Fruit fly (Drosophila melanogaster): ENCODE measurements around the gene PGRP-LD.

PGRP-LD gene

DNA sequence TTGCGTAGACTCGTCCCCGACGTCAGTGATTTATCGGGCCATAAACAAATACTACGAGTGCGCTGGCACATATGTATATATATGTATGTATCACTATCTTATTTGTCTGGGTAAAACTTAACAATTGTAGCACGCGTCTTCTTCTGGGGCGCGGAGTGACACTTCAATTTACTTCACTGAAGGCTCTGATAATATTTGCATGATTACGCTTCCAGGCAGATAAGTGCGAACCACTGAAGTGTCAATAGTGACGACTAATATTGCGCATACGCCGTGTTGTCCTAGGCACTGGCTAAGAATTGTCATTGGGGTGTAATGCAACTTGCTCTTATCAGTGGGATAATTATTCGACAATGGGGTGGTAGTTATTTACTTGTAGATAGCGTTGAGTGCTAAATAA, 41.7 kb downstream of the PGRP-LD start:
- TF ChIP-seq CG11617 (GFP tag; optimal IDR thresholded peaks at IDR 0.05) (no peak), CG5204 (GFP tag; optimal IDR thresholded peaks at IDR 0.05) (peak; percentile 27), CG1620 (GFP tag; optimal IDR thresholded peaks at IDR 0.05) (no peak), bab1 (GFP tag; optimal IDR thresholded peaks at IDR 0.05) (no peak), toe (GFP tag; optimal IDR thresholded peaks at IDR 0.05) (no peak), Mnt (GFP tag; optimal IDR thresholded peaks at IDR 0.05) (no peak), cic (GFP tag; optimal IDR thresholded peaks at IDR 0.05) (peak; percentile 56), ovo (GFP tag; optimal IDR thresholded peaks at IDR 0.05) (peak; percentile 13), Crg-1 (GFP tag; optimal IDR thresholded peaks at IDR 0.05) (no peak), CG7045 (GFP tag; optimal IDR thresholded peaks at IDR 0.05) (peak; percentile 30), kay (GFP tag; ENCODE audit: borderline replicate concordance) (no peak), CG33017 (tag; optimal IDR thresholded peaks at IDR 0.05) (no peak), tj (GFP tag; optimal IDR thresholded peaks at IDR 0.05) (no peak), cnc (optimal IDR thresholded peaks at IDR 0.05) (no peak), CG14711 (tag; optimal IDR thresholded peaks at IDR 0.05) (peak; percentile 21), CG7101 (tag; optimal IDR thresholded peaks at IDR 0.05) (peak; percentile 14), Hr96 (GFP tag; optimal IDR thresholded peaks at IDR 0.05) (no peak), Clk (GFP tag; optimal IDR thresholded peaks at IDR 0.05) (no peak)

- TF ChIP-seq CG5204 (GFP tag; optimal IDR thresholded peaks at IDR 0.05) (no peak), tj (GFP tag; optimal IDR thresholded peaks at IDR 0.05) (no peak), Clk (GFP tag; optimal IDR thresholded peaks at IDR 0.05) (no peak), kay (GFP tag; ENCODE audit: borderline replicate concordance) (no peak), CG1620 (GFP tag; optimal IDR thresholded peaks at IDR 0.05) (no peak), CG7101 (tag; optimal IDR thresholded peaks at IDR 0.05) (no peak), Hr96 (GFP tag; optimal IDR thresholded peaks at IDR 0.05) (no peak), cic (GFP tag; optimal IDR thresholded peaks at IDR 0.05) (no peak), toe (GFP tag; optimal IDR thresholded peaks at IDR 0.05) (no peak), Mnt (GFP tag; optimal IDR thresholded peaks at IDR 0.05) (no peak), CG7045 (GFP tag; optimal IDR thresholded peaks at IDR 0.05) (no peak), ovo (GFP tag; optimal IDR thresholded peaks at IDR 0.05) (no peak), bab1 (GFP tag; optimal IDR thresholded peaks at IDR 0.05) (no peak), Crg-1 (GFP tag; optimal IDR thresholded peaks at IDR 0.05) (no peak), cnc (optimal IDR thresholded peaks at IDR 0.05) (no peak), CG14711 (tag; optimal IDR thresholded peaks at IDR 0.05) (no peak)
These were observed 44.1 kb downstream of the PGRP-LD start for dm6 chr3L:5823763-5824445.

DNA sequence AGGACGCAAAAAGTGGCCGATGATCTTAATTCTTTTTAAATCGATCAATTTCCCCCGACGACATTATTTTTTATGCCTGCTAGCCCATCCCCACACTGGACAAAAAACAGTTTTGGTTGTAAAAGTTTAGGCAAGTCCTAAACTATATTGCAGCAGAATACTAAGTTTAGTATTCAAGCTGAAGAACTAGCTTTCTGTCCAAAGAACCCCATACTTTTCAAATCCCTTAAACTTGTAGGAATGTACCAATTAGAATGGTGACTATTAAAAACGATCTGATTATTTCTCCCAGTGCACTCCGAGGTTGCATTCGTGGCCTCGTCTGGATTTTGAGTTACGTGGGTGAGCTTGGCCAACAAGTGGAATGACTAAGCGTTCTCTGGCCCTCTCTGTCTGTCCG, 45.6 kb downstream of the PGRP-LD start:
- TF ChIP-seq ovo (GFP tag; optimal IDR thresholded peaks at IDR 0.05) (no peak), cnc (optimal IDR thresholded peaks at IDR 0.05) (no peak), bab1 (GFP tag; optimal IDR thresholded peaks at IDR 0.05) (no peak), CG5204 (GFP tag; optimal IDR thresholded peaks at IDR 0.05) (no peak), CG7045 (GFP tag; optimal IDR thresholded peaks at IDR 0.05) (no peak), toe (GFP tag; optimal IDR thresholded peaks at IDR 0.05) (no peak), tj (GFP tag; optimal IDR thresholded peaks at IDR 0.05) (no peak), cic (GFP tag; optimal IDR thresholded peaks at IDR 0.05) (no peak), pad (GFP tag; optimal IDR thresholded peaks at IDR 0.05) (no peak), CG11617 (GFP tag; optimal IDR thresholded peaks at IDR 0.05) (no peak), CG14711 (tag; optimal IDR thresholded peaks at IDR 0.05) (no peak), CG1620 (GFP tag; optimal IDR thresholded peaks at IDR 0.05) (no peak), Mnt (GFP tag; optimal IDR thresholded peaks at IDR 0.05) (no peak), CG7101 (tag; optimal IDR thresholded peaks at IDR 0.05) (no peak), Hr96 (GFP tag; optimal IDR thresholded peaks at IDR 0.05) (no peak), Crg-1 (GFP tag; optimal IDR thresholded peaks at IDR 0.05) (no peak), Clk (GFP tag; optimal IDR thresholded peaks at IDR 0.05) (no peak), CG33017 (tag; optimal IDR thresholded peaks at IDR 0.05) (no peak), CG12768 (GFP tag; optimal IDR thresholded peaks at IDR 0.05) (no peak), kay (GFP tag; ENCODE audit: borderline replicate concordance) (no peak)

dm6 chr3L:5828275-5828674, 48.4 kb downstream of the PGRP-LD start:
- no peak for TF ChIP-seq Mnt (GFP tag; optimal IDR thresholded peaks at IDR 0.05)
- no peak for TF ChIP-seq tj (GFP tag; optimal IDR thresholded peaks at IDR 0.05)
- TF ChIP-seq CG12768 (GFP tag; optimal IDR thresholded peaks at IDR 0.05): no peak
- no peak for TF ChIP-seq bab1 (GFP tag; optimal IDR thresholded peaks at IDR 0.05)
- no peak for TF ChIP-seq kay (GFP tag; ENCODE audit: borderline replicate concordance)
- no peak for TF ChIP-seq CG33017 (tag; optimal IDR thresholded peaks at IDR 0.05)
- TF ChIP-seq CG1620 (GFP tag; optimal IDR thresholded peaks at IDR 0.05): no peak
- no peak for TF ChIP-seq ovo (GFP tag; optimal IDR thresholded peaks at IDR 0.05)
- TF ChIP-seq Crg-1 (GFP tag; optimal IDR thresholded peaks at IDR 0.05): no peak
- TF ChIP-seq Hr96 (GFP tag; optimal IDR thresholded peaks at IDR 0.05): no peak
- no peak for TF ChIP-seq pad (GFP tag; optimal IDR thresholded peaks at IDR 0.05)
- TF ChIP-seq cnc (optimal IDR thresholded peaks at IDR 0.05): no peak
- no peak for TF ChIP-seq Clk (GFP tag; optimal IDR thresholded peaks at IDR 0.05)
- TF ChIP-seq CG7101 (tag; optimal IDR thresholded peaks at IDR 0.05): no peak
- TF ChIP-seq cic (GFP tag; optimal IDR thresholded peaks at IDR 0.05): no peak
- TF ChIP-seq toe (GFP tag; optimal IDR thresholded peaks at IDR 0.05): no peak
- TF ChIP-seq CG11617 (GFP tag; optimal IDR thresholded peaks at IDR 0.05): no peak
- TF ChIP-seq CG5204 (GFP tag; optimal IDR thresholded peaks at IDR 0.05): no peak
- no peak for TF ChIP-seq CG14711 (tag; optimal IDR thresholded peaks at IDR 0.05)

DNA sequence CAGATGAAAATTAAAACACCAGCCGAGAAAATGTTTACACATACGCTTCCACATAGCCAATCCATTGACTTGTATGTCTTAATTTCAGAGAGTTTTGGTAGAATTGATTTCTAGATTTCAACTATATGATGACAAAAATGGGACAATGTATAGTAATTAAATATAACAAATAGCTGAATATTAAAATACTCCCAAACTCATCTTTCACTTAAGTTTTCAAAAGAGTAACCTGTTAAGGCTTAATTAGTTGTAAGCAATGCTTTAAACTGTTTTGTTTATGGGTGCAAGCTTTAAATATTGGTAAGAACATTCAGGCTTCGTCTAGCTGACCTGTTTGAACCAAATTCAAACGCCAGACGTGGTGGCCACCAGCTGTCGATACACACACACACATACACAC, 48.8 kb downstream of the PGRP-LD start:
- TF ChIP-seq CG5204 (GFP tag; optimal IDR thresholded peaks at IDR 0.05) (no peak), pad (GFP tag; optimal IDR thresholded peaks at IDR 0.05) (no peak)

- TF ChIP-seq CG11617 (GFP tag; optimal IDR thresholded peaks at IDR 0.05) (no peak), Mnt (GFP tag; optimal IDR thresholded peaks at IDR 0.05) (no peak)
These were observed 50.8 kb downstream of the PGRP-LD start for dm6 chr3L:5830649-5831048.
